Fruit fly (Drosophila melanogaster) whole organism, larva: ENCODE measurements around the gene CG14297.
A peak's percentile ranks its signal among the peaks of the same experiment; 100 is the strongest.

Source experiments
- noc ChIP-seq: fragments of 200-800 bp; sonication (Bioruptor generic); optimal IDR thresholded peaks from 3 replicates; lab custom pipeline; 2019; ENCODE audit warnings: missing biosample characterization, mild to moderate bottlenecking, missing genetic modification characterization, moderate library complexity

The CG14297 gene

dm6 chr3R:18897821-18898220 lies at the start of gene CG14297:
Gene CG14297, plus strand, starts transcription at chr3R:18898121.
- no peak for TF ChIP-seq noc (tag; lab: Kevin White, UChicago)

DNA sequence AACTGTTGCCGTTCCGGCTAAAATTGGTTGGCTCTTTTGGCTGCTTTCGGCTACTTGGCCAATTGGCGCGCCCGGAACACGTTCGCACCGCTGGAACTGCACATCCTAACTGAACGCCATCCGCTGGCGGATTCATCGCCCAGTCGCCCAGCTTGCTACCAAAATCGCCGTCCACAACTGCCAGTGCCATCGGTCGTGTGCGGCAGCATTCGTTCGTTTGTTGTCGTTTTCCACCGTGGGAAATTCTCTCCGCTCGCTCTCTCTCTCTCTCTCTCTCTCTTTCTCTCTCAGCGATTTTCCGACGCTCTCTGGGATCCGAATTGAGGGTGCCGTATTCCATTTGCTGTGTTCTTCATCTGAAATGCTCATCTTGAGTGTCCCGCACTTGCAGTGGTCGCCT lies 48.8 kb upstream of the CG14297 start, which contains the start of gene Octalpha2R:
Gene Octalpha2R (minus strand): TSS at position 77 of the 400 bp plus-strand sequence.
- TF ChIP-seq noc (tag; lab: Kevin White, UChicago), result no peak

dm6 chr3R:18851698-18852097 lies 46.2 kb upstream of the CG14297 start, which contains the start of gene CG31226:
Gene CG31226, minus strand, starts transcription at chr3R:18851798.
- TF ChIP-seq noc (tag; lab: Kevin White, UChicago), result no peak

DNA sequence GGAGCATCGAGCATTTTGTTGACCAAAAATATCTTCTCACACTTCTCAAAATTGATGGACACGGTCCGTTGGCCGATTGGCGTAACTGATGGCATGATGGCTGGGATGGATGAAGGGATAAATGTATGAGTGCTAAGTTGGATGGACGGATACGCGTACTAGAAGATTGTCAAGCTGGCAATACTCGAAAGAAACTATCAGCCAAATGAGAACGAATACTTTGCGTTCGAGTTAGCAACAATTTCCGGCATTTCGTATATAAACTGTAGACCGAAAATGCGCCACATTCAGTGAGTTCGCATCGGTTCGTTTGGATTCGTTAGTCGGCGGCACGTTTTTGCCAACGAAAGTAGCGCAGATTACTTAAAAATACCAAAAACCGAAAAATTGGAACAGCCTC lies 22.7 kb upstream of the CG14297 start, which contains the start of gene CG14298:
Gene CG14298 (plus strand): TSS at position 301 of the 400 bp plus-strand sequence.
- no peak for TF ChIP-seq noc (tag; lab: Kevin White, UChicago)

DNA sequence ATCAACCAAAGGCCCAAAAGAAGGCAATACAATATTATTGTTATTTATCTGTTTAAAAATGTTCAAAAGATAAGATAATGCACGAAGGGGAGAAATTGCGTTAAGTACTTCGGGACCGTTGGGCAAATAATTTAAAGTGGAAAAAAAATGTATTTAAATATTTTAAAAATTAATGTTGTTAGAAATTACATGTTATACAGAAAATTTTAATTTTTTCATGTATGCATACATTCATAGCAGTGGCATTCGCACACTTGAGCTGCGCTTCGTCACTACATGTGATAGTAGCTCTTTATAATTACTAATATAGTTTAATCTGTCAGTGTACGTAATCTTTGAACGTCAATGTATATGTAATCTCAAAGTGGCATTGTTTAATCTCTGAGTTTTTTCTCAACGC lies 2.7 kb upstream of the CG14297 start:
- peak; percentile 67 for TF ChIP-seq noc (tag; lab: Kevin White, UChicago)

dm6 chr3R:18899123-18899522 lies 1.2 kb downstream of the CG14297 start, which contains the start of gene Rh2:
Gene Rh2, plus strand, starts transcription at chr3R:18899423.
- TF ChIP-seq noc (tag; lab: Kevin White, UChicago), result no peak

- no peak for TF ChIP-seq noc (tag; lab: Kevin White, UChicago)
Measured at dm6 chr3R:18902164-18902563, 4.2 kb downstream of the CG14297 start, which contains the start of gene CG14294. Gene CG14294, minus strand, starts transcription at chr3R:18902264.

- TF ChIP-seq noc (tag; lab: Kevin White, UChicago), result peak; percentile 20
Measured at dm6 chr3R:18902858-18903257, 4.9 kb downstream of the CG14297 start, which contains the start of gene CG34284. Gene CG34284, minus strand, starts transcription at chr3R:18902933.

- TF ChIP-seq noc (tag; lab: Kevin White, UChicago), result no peak
Measured at dm6 chr3R:18905555-18905920, 7.6 kb downstream of the CG14297 start, which contains the start of gene CG14292. Gene CG14292, minus strand, starts transcription at chr3R:18905655.

DNA sequence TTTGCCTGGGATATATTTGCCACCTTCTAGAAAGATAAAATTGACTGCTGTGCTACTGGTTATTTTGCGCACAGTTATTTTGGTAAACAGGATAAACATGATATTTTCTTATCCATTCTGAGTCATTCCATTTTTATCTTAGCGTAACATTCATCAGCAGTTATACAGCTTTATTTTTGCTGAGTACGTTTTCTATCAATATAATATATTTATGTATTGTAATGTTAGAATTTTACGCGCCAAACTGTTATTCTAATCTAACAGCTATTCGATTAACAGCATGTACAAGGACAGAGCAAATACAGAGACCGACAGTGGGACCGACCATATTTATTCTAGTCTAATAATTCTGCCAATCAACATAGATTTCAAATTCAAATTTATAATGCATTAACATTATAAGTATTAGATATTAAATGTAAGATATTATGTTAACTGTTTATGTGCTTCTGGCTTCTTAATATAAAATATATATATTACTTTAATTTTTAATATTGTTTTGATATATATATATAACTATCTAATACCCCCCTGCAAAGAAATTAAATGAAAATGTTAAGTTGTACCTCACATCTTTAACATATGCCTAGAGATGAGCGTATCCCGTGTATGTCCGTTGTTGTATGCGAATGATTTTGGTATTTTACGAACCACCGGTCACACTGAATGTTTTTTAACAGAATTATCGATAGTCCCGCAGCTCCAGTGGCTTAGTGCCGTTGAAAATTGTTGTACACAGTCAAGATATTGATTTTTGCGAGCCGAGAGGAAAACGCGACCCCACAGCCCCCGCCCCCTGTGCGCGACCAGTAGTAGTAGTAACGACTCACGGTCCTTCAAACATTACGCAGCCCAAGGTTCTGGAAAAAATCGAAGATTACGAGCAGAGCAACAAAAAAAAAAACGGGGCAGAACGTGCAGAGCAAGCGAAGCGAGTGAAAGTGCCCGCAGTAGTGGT lies 8.3 kb downstream of the CG14297 start, which contains the start of gene EndoA:
Gene EndoA (plus strand): TSS at position 689 of the 958 bp plus-strand sequence.
- TF ChIP-seq noc (tag; lab: Kevin White, UChicago), result peak; percentile 23

- no peak for TF ChIP-seq noc (tag; lab: Kevin White, UChicago)
Measured at dm6 chr3R:18910336-18910735, 12.4 kb downstream of the CG14297 start.

DNA sequence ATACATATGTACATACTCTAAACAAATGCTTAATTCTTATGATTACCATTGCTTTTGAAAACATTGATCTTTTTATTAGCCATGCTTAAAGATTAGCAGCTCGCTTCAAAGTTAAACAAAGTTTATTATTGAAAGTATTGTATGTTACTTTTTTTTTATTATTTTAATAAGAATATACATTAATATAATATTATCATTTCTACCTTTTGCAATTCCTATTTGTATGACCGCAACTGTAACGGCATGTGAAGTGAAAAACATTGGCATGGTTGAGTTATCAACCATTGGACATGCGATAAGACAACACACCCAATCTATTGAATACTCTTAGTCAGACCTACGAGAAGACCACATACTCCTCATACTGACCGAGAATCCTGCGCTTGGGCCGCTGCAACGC lies 13.0 kb downstream of the CG14297 start:
- TF ChIP-seq noc (tag; lab: Kevin White, UChicago), result peak; percentile 44

DNA sequence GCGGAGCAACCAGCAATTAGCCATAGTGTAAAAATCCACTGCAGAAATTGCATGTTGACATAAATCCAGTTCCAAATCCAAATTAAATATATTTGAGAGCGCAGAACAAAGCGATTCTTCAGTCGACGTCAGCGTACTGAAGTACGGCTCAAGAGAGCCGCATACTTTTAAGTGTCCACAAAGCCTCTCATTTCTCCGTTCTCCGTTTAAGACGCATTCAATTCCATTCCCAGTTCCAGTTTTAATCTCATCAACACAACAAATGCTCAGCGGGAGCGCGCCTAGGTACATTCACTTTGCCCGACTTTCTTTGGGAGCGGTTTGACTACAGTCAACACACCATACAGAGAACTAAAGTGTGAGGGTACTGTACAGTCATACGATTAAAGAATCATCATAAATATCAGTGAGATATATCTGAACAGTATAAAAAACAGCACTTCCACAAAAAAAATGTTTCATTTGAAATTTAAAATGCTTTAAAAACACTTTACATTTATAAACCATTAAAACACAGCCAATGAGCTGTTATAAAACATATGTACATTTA lies 14.9 kb downstream of the CG14297 start, which contains the start of gene Sgsh:
Gene Sgsh (minus strand): TSS at position 141 of the 550 bp plus-strand sequence.
- peak; percentile 45 for TF ChIP-seq noc (tag; lab: Kevin White, UChicago)

- TF ChIP-seq noc (tag; lab: Kevin White, UChicago), result no peak
Measured at dm6 chr3R:18913856-18914593, 16.1 kb downstream of the CG14297 start.

DNA sequence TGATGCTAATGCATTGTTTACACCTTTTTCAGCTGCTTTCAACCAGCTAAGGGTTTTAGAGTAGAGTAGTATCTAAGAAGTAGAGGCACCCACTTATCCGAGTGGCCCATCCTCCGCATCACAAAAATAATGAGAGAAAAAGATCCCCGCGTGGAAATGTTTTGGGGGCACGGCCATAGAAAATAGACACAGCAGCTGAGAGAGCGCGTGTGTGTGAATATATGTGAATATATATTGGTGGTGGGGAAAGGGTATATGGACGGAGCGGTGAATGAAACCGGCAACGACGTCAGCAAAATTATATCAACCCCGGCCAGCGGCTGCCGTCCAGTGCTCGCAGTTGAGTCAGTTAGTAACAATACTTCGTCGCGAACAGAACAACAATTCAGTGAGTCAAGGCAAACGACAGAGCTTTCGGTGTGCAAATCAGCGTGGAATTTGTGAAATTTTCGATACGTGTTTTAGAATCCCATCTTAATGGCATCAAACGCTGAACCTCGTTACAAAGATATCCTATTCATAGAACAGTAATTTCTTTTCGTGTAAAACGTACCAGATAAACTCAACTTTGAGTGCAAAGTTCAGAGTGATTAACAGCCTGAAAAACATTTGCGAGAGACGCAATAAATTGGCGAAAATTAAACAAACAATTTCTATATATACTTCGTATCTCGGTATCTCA lies 16.8 kb downstream of the CG14297 start, which contains the start of gene Xrp1:
Gene Xrp1 (plus strand): TSS at position 375 of the 682 bp plus-strand sequence.
- peak; percentile 57 for TF ChIP-seq noc (tag; lab: Kevin White, UChicago)
